Fruit fly (Drosophila melanogaster): ENCODE results near the gene Eh.

- TF ChIP-seq CG9948 (tag; optimal IDR thresholded peaks at IDR 0.05), result no peak
- TF ChIP-seq CG34367 (tag; optimal IDR thresholded peaks at IDR 0.05), result no peak
Observed at dm6 chr3R:17406411-17406810, 42.2 kb downstream of the Eh start, which contains the start of the genes CG42824 and CG42798.
